Fruit fly (Drosophila melanogaster): Measurements from ENCODE around the gene CG9259.
A peak's percentile ranks its signal among the peaks of the same experiment; 100 is the strongest.

CG9259 gene

DNA sequence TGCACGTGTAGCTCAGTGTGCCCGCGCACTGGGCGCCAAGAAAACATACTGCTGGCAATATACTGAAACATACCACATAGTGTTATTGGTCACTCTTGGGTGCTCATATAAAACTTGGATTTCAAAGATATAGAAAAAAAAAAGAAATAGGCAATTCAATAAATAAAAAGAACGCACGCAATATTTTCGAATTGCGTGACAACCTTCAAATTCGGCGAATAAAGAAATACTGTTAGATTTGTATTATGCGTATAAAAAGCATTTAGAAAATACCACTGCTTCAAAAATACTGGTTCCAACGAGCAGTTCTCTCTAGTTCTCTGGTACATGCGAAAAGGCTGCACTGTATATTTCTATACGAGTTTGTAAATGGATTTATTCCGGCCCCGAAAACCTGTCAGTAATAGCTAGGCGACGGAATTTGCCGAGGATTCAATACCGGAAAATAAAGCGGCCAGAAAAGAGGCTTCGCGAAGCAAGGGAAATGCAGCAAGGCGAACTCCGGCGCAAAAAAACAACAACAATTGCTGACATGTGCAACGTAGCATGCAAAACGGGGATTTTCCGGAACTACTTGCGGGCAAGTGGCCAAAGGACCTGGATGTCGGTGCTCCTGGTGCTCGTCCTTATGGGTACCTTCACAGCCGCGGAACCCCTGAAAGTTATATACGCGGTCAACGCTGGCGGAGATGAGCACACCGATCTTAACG lies 13.4 kb downstream of the CG9259 start, which contains the start of gene CG9257 (continued):
- TF ChIP-seq tin (GFP tag; optimal IDR thresholded peaks at IDR 0.05) (no peak), Dp (GFP tag; optimal IDR thresholded peaks at IDR 0.05) (peak; percentile 66), Ets97D (GFP tag; optimal IDR thresholded peaks at IDR 0.05) (peak; percentile 72), bowl (GFP tag; IDR thresholded peaks at IDR 0.05) (no peak), lbe (GFP tag; optimal IDR thresholded peaks at IDR 0.05) (no peak), CTCF (GFP tag; optimal IDR thresholded peaks at IDR 0.05) (no peak), CHES-1-like (GFP tag; optimal IDR thresholded peaks at IDR 0.05) (peak; percentile 38), Dip3 (GFP tag; optimal IDR thresholded peaks at IDR 0.05) (no peak), ems (GFP tag; optimal IDR thresholded peaks at IDR 0.05) (no peak), CG17186 (GFP tag; optimal IDR thresholded peaks at IDR 0.05) (peak; percentile 48), ro (GFP tag; IDR thresholded peaks at IDR 0.05) (no peak), CG11093 (GFP tag; IDR thresholded peaks at IDR 0.05) (no peak), CG10979 (tag; optimal IDR thresholded peaks at IDR 0.05) (no peak), Ada2b (GFP tag; IDR thresholded peaks at IDR 0.05) (no peak), tgo (GFP tag; IDR thresholded peaks at IDR 0.05) (no peak), Dll (GFP tag; IDR thresholded peaks at IDR 0.05; ENCODE audit: partially characterized antibody) (0 out of 4 replicates have a peak, but pooled peaks have one; percentile 30), CG13894 (tag; optimal IDR thresholded peaks at IDR 0.05) (no peak), bab2 (GFP tag; optimal IDR thresholded peaks at IDR 0.05) (peak; percentile 6), vvl (GFP tag; IDR thresholded peaks at IDR 0.05) (no peak), jumu (GFP tag; optimal IDR thresholded peaks at IDR 0.05) (no peak), CG17328 (GFP tag; IDR thresholded peaks at IDR 0.05) (no peak), trh (GFP tag; optimal IDR thresholded peaks at IDR 0.05) (no peak), Pdp1 (GFP tag; optimal IDR thresholded peaks at IDR 0.05) (peak in 1 of 2 experiments; percentile 33), CG9932 (GFP tag; IDR thresholded peaks at IDR 0.05) (0 out of 2 replicates have a peak, but pooled peaks have one; percentile 38), slou (GFP tag; optimal IDR thresholded peaks at IDR 0.05) (no peak), dysf (GFP tag; IDR thresholded peaks at IDR 0.05) (no peak), Max (GFP tag; optimal IDR thresholded peaks at IDR 0.05) (peak; percentile 94), CG11560 (tag; IDR thresholded peaks at IDR 0.05) (no peak), CG16863 (GFP tag; optimal IDR thresholded peaks at IDR 0.05) (no peak), CG6683 (GFP tag; optimal IDR thresholded peaks at IDR 0.05) (no peak), Med (GFP tag) (peak; percentile 6), CG17912 (GFP tag; optimal IDR thresholded peaks at IDR 0.05) (no peak), pzg (GFP tag; optimal IDR thresholded peaks at IDR 0.05) (peak; percentile 65), CG6813 (GFP tag; optimal IDR thresholded peaks at IDR 0.05) (no peak), CG8359 (GFP tag; optimal IDR thresholded peaks at IDR 0.05; ENCODE audit: borderline replicate concordance) (no peak), dati (GFP tag; IDR thresholded peaks at IDR 0.05) (no peak), BEAF-32 (GFP tag; optimal IDR thresholded peaks at IDR 0.05) (peak; percentile 38), lola (GFP tag; optimal IDR thresholded peaks at IDR 0.05) (no peak), CG11247 (GFP tag; IDR thresholded peaks at IDR 0.05) (no peak), Abd-B (GFP tag; optimal IDR thresholded peaks at IDR 0.05) (no peak), fd102C (GFP tag; optimal IDR thresholded peaks at IDR 0.05) (no peak), grau (tag; optimal IDR thresholded peaks at IDR 0.05) (peak; percentile 90), CG7357 (GFP tag; IDR thresholded peaks at IDR 0.05) (no peak), gfzf (GFP tag; optimal IDR thresholded peaks at IDR 0.05) (peak; percentile 84), CG43689 (GFP tag; IDR thresholded peaks at IDR 0.05) (no peak), CG7928 (GFP tag; optimal IDR thresholded peaks at IDR 0.05) (no peak), ranshi (GFP tag; IDR thresholded peaks at IDR 0.05) (no peak), disco-r (GFP tag; optimal IDR thresholded peaks at IDR 0.05) (no peak), CG12391 (tag; optimal IDR thresholded peaks at IDR 0.05) (peak; percentile 33), CG17829 (tag; optimal IDR thresholded peaks at IDR 0.05) (peak; percentile 11)

Measured in whole organism, embryonic.